Fruit fly (Drosophila melanogaster): Measurements from ENCODE around the gene Ipp.

Gene Ipp

DNA sequence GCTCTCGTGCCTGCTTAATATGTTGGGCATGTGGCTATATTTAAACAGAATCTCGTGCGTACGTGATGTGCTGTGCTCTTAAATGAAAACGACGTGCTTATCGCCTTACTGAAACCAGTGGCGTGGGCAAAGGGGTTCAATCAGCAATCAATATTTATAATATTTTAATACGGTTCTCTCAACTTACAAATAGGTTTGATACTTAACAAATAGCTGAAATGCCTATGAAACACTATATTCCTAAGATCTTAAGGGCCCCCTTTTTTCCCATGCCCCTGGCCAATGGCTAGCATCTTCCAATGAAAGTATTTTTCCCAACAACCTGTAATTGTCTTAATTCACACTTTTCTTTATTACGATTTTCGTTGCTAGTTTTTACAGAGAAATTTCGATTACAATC, 42.9 kb upstream of the Ipp start (continued):
- TF ChIP-seq CG18262 (tag; optimal IDR thresholded peaks at IDR 0.05) (peak; percentile 84), Lim3 (GFP tag; IDR thresholded peaks at IDR 0.05) (no peak), Adf1 (GFP tag; IDR thresholded peaks at IDR 0.05) (no peak), MBD-R2 (GFP tag; IDR thresholded peaks at IDR 0.05) (peak; percentile 48), dmrt11E (tag; optimal IDR thresholded peaks at IDR 0.05) (peak; percentile 89), dm (GFP tag; optimal IDR thresholded peaks at IDR 0.05) (no peak), Hmr (GFP tag; optimal IDR thresholded peaks at IDR 0.05) (peak; percentile 41), ci (GFP tag; IDR thresholded peaks at IDR 0.05) (peak; percentile 85), CG8765 (GFP tag; IDR thresholded peaks at IDR 0.05) (peak; percentile 87), CG15073 (GFP tag; optimal IDR thresholded peaks at IDR 0.05) (no peak), klu (GFP tag; IDR thresholded peaks at IDR 0.05) (peak; percentile 63), CG7786 (GFP tag; optimal IDR thresholded peaks at IDR 0.05) (no peak), D19B (GFP tag; optimal IDR thresholded peaks at IDR 0.05) (no peak), CG33213 (GFP tag; optimal IDR thresholded peaks at IDR 0.05) (peak; percentile 26), Mes4 (GFP tag; optimal IDR thresholded peaks at IDR 0.05) (peak; percentile 0), CG2202 (tag; optimal IDR thresholded peaks at IDR 0.05) (peak; percentile 72), Dip3 (GFP tag; optimal IDR thresholded peaks at IDR 0.05) (peak; percentile 20), Atf-2 (GFP tag; optimal IDR thresholded peaks at IDR 0.05) (no peak), CG4328 (GFP tag; optimal IDR thresholded peaks at IDR 0.05) (no peak), pan (optimal IDR thresholded peaks at IDR 0.05) (no peak), pan (GFP tag; optimal IDR thresholded peaks at IDR 0.05 in 1 of 2, IDR thresholded peaks at IDR 0.05 in 1 of 2) (peak in 1 of 2 experiments; percentile 74), CG7271 (tag; optimal IDR thresholded peaks at IDR 0.05) (peak; percentile 23), Blimp-1 (GFP tag; optimal IDR thresholded peaks at IDR 0.05) (peak; percentile 82), CG17385 (GFP tag; optimal IDR thresholded peaks at IDR 0.05) (peak; percentile 52), NFAT (GFP tag; IDR thresholded peaks at IDR 0.05) (peak; percentile 83), zfh1 (GFP tag; IDR thresholded peaks at IDR 0.05) (peak; percentile 89), croc (GFP tag; conservative IDR thresholded peaks at IDR 0.05) (peak; percentile 62; the same call in 2 of the 3 replicates), CG2889 (GFP tag; IDR thresholded peaks at IDR 0.05) (peak; percentile 41; the same call in 1 of the 3 replicates), CG17361 (GFP tag; IDR thresholded peaks at IDR 0.05) (peak; percentile 73), CG1529 (GFP tag; optimal IDR thresholded peaks at IDR 0.05) (peak; percentile 60), fd102C (GFP tag; optimal IDR thresholded peaks at IDR 0.05) (peak; percentile 46), C15 (GFP tag; IDR thresholded peaks at IDR 0.05) (0 out of 3 replicates have a peak, but pooled peaks have one; percentile 52), Meics (GFP tag; optimal IDR thresholded peaks at IDR 0.05) (peak; percentile 55), gro (GFP tag; optimal IDR thresholded peaks at IDR 0.05) (peak; percentile 6), CG7556 (GFP tag; optimal IDR thresholded peaks at IDR 0.05) (peak; percentile 65), CG12236 (GFP tag; optimal IDR thresholded peaks at IDR 0.05) (peak; percentile 36), CG32767 (GFP tag; IDR thresholded peaks at IDR 0.05) (peak; percentile 77), Trl (optimal IDR thresholded peaks at IDR 0.05) (no peak), Trl (GFP tag; optimal IDR thresholded peaks at IDR 0.05) (peak; percentile 61), H15 (GFP tag; IDR thresholded peaks at IDR 0.05) (peak; percentile 69; the same call in 2 of the 3 replicates), Bdp1 (GFP tag; optimal IDR thresholded peaks at IDR 0.05) (no peak), CG12769 (tag; optimal IDR thresholded peaks at IDR 0.05) (peak; percentile 20), CG12942 (GFP tag; optimal IDR thresholded peaks at IDR 0.05) (peak; percentile 33), CG11085 (GFP tag; IDR thresholded peaks at IDR 0.05) (0 out of 2 replicates have a peak, but pooled peaks have one; percentile 17), Doc2 (GFP tag; IDR thresholded peaks at IDR 0.05) (0 out of 2 replicates have a peak, but pooled peaks have one; percentile 29), CG16863 (GFP tag; optimal IDR thresholded peaks at IDR 0.05) (peak; percentile 3), CG31388 (GFP tag; optimal IDR thresholded peaks at IDR 0.05) (peak; percentile 1), Oli (tag; optimal IDR thresholded peaks at IDR 0.05) (peak; percentile 70), BtbVII (GFP tag; optimal IDR thresholded peaks at IDR 0.05) (no peak), Fer3 (tag; optimal IDR thresholded peaks at IDR 0.05) (peak; percentile 36), E2f2 (GFP tag; IDR thresholded peaks at IDR 0.05) (peak; percentile 49; the same call in 1 of the 2 replicates), Rx (GFP tag; IDR thresholded peaks at IDR 0.05) (peak; percentile 61)
